Worm (Caenorhabditis elegans) whole organism, L3 larva: Measurements from ENCODE around the gene set-5.

ENCODE experiments used
- R02D3.7 ChIP-seq: fragments of 150-350 bp; optimal IDR thresholded peaks from 2 replicates; lab custom pipeline; 2014; ENCODE audit warnings: missing biosample characterization, missing genetic modification characterization
- ZK546.5 ChIP-seq: sonication (generic microtip); optimal IDR thresholded peaks from 2 replicates; lab custom pipeline; 2017; ENCODE audit warnings: missing biosample characterization, missing genetic modification characterization
- aly-2 ChIP-seq: fragments of 150-350 bp; optimal IDR thresholded peaks from 2 replicates; lab custom pipeline; 2014; ENCODE audit warnings: missing biosample characterization, missing genetic modification characterization
- ama-1 ChIP-seq: fragments of 150-350 bp; optimal IDR thresholded peaks from 2 replicates; lab custom pipeline; 2018
- ceh-16 ChIP-seq: sonication (generic microtip); optimal IDR thresholded peaks from 2 replicates; lab custom pipeline; 2017; ENCODE audit warnings: missing biosample characterization, missing genetic modification characterization
- ceh-28 ChIP-seq: fragments of 150-350 bp; optimal IDR thresholded peaks from 2 replicates; lab custom pipeline; 2014; ENCODE audit warnings: missing biosample characterization, missing genetic modification reagents, missing genetic modification characterization
- ceh-82 ChIP-seq: fragments of 150-350 bp; optimal IDR thresholded peaks from 2 replicates; lab custom pipeline; 2014; ENCODE audit warnings: missing biosample characterization, missing genetic modification characterization
- ceh-9 ChIP-seq: sonication (generic microtip); optimal IDR thresholded peaks from 2 replicates; lab custom pipeline; 2018; ENCODE audit warnings: missing biosample characterization, missing genetic modification characterization
- daf-12 ChIP-seq: fragments of 150-350 bp; optimal IDR thresholded peaks from 2 replicates; lab custom pipeline; 2014; ENCODE audit warnings: missing biosample characterization, missing genetic modification reagents, missing genetic modification characterization
- egl-27 ChIP-seq: sonication (generic microtip); optimal IDR thresholded peaks from 4 replicates; lab custom pipeline; 2017; ENCODE audit warnings: missing biosample characterization, missing genetic modification reagents, missing genetic modification characterization
- egl-5 ChIP-seq: fragments of 150-350 bp; optimal IDR thresholded peaks from 2 replicates; lab custom pipeline; 2017; ENCODE audit warnings: missing biosample characterization, missing genetic modification reagents, missing genetic modification characterization, inconsistent platforms
- elt-1 ChIP-seq: fragments of 150-350 bp; optimal IDR thresholded peaks from 2 replicates; lab custom pipeline; 2014; ENCODE audit warnings: missing biosample characterization, missing genetic modification characterization
- elt-2 ChIP-seq: sonication (generic microtip); optimal IDR thresholded peaks from 2 replicates; lab custom pipeline; 2016; ENCODE audit warnings: missing genetic modification reagents, mild to moderate bottlenecking, missing genetic modification characterization, missing compliant biosample characterization
- elt-3 ChIP-seq, 3 experiments: fragments of 150-350 bp in 1 of 3; sonication (generic microtip) in 2 of 3; optimal IDR thresholded peaks; 2 replicates in 2 of 3; 4 replicates in 1 of 3; lab custom pipeline; 2014 to 2017; ENCODE audit warnings: missing biosample characterization in 3 of 3, missing genetic modification characterization in 3 of 3
- eor-1 ChIP-seq, 2 experiments: fragments of 150-350 bp; optimal IDR thresholded peaks; 2 replicates each; lab custom pipeline; 2014 to 2018; ENCODE audit warnings: missing biosample characterization in 2 of 2, missing genetic modification characterization in 2 of 2
- fkh-10 ChIP-seq: sonication (generic microtip); optimal IDR thresholded peaks from 2 replicates; lab custom pipeline; 2017; ENCODE audit warnings: missing biosample characterization, missing genetic modification reagents, missing genetic modification characterization
- fkh-2 ChIP-seq: fragments of 150-350 bp; optimal IDR thresholded peaks from 2 replicates; lab custom pipeline; 2014; ENCODE audit warnings: missing biosample characterization, missing genetic modification reagents, missing genetic modification characterization
- fos-1 ChIP-seq: fragments of 150-350 bp; optimal IDR thresholded peaks from 2 replicates; lab custom pipeline; 2014; ENCODE audit warnings: missing biosample characterization, missing genetic modification characterization
- hmg-11 ChIP-seq: sonication (generic microtip); optimal IDR thresholded peaks from 2 replicates; lab custom pipeline; 2016; ENCODE audit warnings: missing genetic modification characterization, missing compliant biosample characterization
- jun-1 ChIP-seq: fragments of 150-350 bp; optimal IDR thresholded peaks from 2 replicates; lab custom pipeline; 2014; ENCODE audit warnings: missing biosample characterization, missing genetic modification reagents, missing genetic modification characterization
- lin-15B ChIP-seq: fragments of 150-350 bp; optimal IDR thresholded peaks from 2 replicates; lab custom pipeline; 2014; ENCODE audit warnings: missing biosample characterization, missing genetic modification characterization
- lin-39 ChIP-seq: fragments of 150-350 bp; optimal IDR thresholded peaks from 2 replicates; lab custom pipeline; 2018; ENCODE audit warnings: missing biosample characterization, missing genetic modification reagents, missing genetic modification characterization
- lsy-12 ChIP-seq: sonication (generic microtip); optimal IDR thresholded peaks from 2 replicates; lab custom pipeline; 2016; ENCODE audit warnings: mild to moderate bottlenecking, missing genetic modification characterization, missing compliant biosample characterization
- mdl-1 ChIP-seq: fragments of 150-350 bp; optimal IDR thresholded peaks from 2 replicates; lab custom pipeline; 2014; ENCODE audit warnings: missing biosample characterization, missing genetic modification characterization
- mml-1 ChIP-seq: fragments of 150-350 bp; sonication (generic microtip); optimal IDR thresholded peaks from 3 replicates; lab custom pipeline; 2014; ENCODE audit warnings: missing biosample characterization, missing genetic modification characterization
- nfya-1 ChIP-seq: sonication (generic microtip); optimal IDR thresholded peaks from 2 replicates; lab custom pipeline; 2017; ENCODE audit warnings: missing genetic modification characterization, mild to moderate bottlenecking, missing compliant biosample characterization, antibody characterized with exemption, moderate library complexity; ENCODE audit not compliant: insufficient read depth
- nhr-11 ChIP-seq: fragments of 150-350 bp; optimal IDR thresholded peaks from 2 replicates; lab custom pipeline; 2014; ENCODE audit warnings: missing biosample characterization, missing genetic modification characterization
- nhr-12 ChIP-seq: fragments of 150-350 bp; optimal IDR thresholded peaks from 2 replicates; lab custom pipeline; 2014; ENCODE audit warnings: missing biosample characterization, missing genetic modification characterization
- nhr-23 ChIP-seq: fragments of 150-350 bp; optimal IDR thresholded peaks from 2 replicates; lab custom pipeline; 2014; ENCODE audit warnings: missing biosample characterization, missing genetic modification reagents, missing genetic modification characterization
- nhr-237 ChIP-seq: fragments of 150-350 bp; optimal IDR thresholded peaks from 2 replicates; lab custom pipeline; 2014; ENCODE audit warnings: missing biosample characterization, missing genetic modification characterization
- nhr-25 ChIP-seq: sonication (generic microtip); optimal IDR thresholded peaks from 2 replicates; lab custom pipeline; 2017; ENCODE audit warnings: missing biosample characterization, missing genetic modification characterization
- nhr-28 ChIP-seq: fragments of 150-350 bp; optimal IDR thresholded peaks from 2 replicates; lab custom pipeline; 2014; ENCODE audit warnings: missing biosample characterization, missing genetic modification characterization
- nhr-43 ChIP-seq: sonication (generic microtip); optimal IDR thresholded peaks from 2 replicates; lab custom pipeline; 2016; ENCODE audit warnings: mild to moderate bottlenecking, missing genetic modification characterization, missing compliant biosample characterization; ENCODE audit not compliant: poor library complexity, severe bottlenecking
- nhr-67 ChIP-seq: fragments of 150-350 bp; optimal IDR thresholded peaks from 2 replicates; lab custom pipeline; 2014; ENCODE audit warnings: missing biosample characterization, missing genetic modification characterization
- nhr-76 ChIP-seq: fragments of 150-350 bp; sonication (generic microtip); optimal IDR thresholded peaks from 5 replicates; lab custom pipeline; 2014; ENCODE audit warnings: missing biosample characterization, missing genetic modification characterization
- nhr-77 ChIP-seq: fragments of 150-350 bp; optimal IDR thresholded peaks from 2 replicates; lab custom pipeline; 2014; ENCODE audit warnings: missing biosample characterization, missing genetic modification characterization
- pha-4 ChIP-seq: fragments of 150-350 bp; optimal IDR thresholded peaks from 2 replicates; lab custom pipeline; 2014; ENCODE audit warnings: missing biosample characterization, missing genetic modification reagents, missing genetic modification characterization
- pqm-1 ChIP-seq: fragments of 150-350 bp; optimal IDR thresholded peaks from 2 replicates; lab custom pipeline; 2017; ENCODE audit warnings: missing biosample characterization, missing genetic modification characterization, inconsistent platforms
- sea-2 ChIP-seq: fragments of 150-350 bp; sonication (generic microtip); optimal IDR thresholded peaks from 4 replicates; lab custom pipeline; 2014; ENCODE audit warnings: missing biosample characterization, missing genetic modification reagents, missing genetic modification characterization
- skn-1 ChIP-seq: fragments of 150-350 bp; optimal IDR thresholded peaks from 2 replicates; lab custom pipeline; 2014; ENCODE audit warnings: missing biosample characterization, missing genetic modification characterization
- snpc-4 ChIP-seq: fragments of 150-350 bp; optimal IDR thresholded peaks from 2 replicates; lab custom pipeline; 2014; ENCODE audit warnings: missing biosample characterization, missing genetic modification characterization
- tbx-2 ChIP-seq: sonication (generic microtip); optimal IDR thresholded peaks from 2 replicates; lab custom pipeline; 2016; ENCODE audit warnings: mild to moderate bottlenecking, missing genetic modification characterization, missing compliant biosample characterization
- unc-39 ChIP-seq: sonication (generic microtip); optimal IDR thresholded peaks from 4 replicates; lab custom pipeline; 2017; ENCODE audit warnings: missing biosample characterization, missing genetic modification characterization
- unc-62 ChIP-seq: fragments of 150-350 bp; sonication (generic microtip); optimal IDR thresholded peaks from 4 replicates; lab custom pipeline; 2014; ENCODE audit warnings: missing biosample characterization, missing genetic modification reagents, missing genetic modification characterization
- zag-1 ChIP-seq: fragments of 150-350 bp; optimal IDR thresholded peaks from 2 replicates; lab custom pipeline; 2014; ENCODE audit warnings: missing biosample characterization, missing genetic modification characterization
- ztf-11 ChIP-seq: fragments of 150-350 bp; optimal IDR thresholded peaks from 2 replicates; lab custom pipeline; 2014; ENCODE audit warnings: missing biosample characterization, missing genetic modification characterization
- ztf-4 ChIP-seq: fragments of 150-350 bp; optimal IDR thresholded peaks from 2 replicates; lab custom pipeline; 2014; ENCODE audit warnings: missing biosample characterization, missing genetic modification characterization

set-5 gene

ce11 chrV:14659595-14659994, 39.2 kb upstream of the set-5 start:
- TF ChIP-seq ztf-11 (no peak), tbx-2 (tag; lab: Kevin White, UChicago) (no peak), fkh-10 (GFP tag; lab: Kevin White, UChicago) (no peak), mdl-1 (tag; lab: Kevin White, UChicago) (no peak), zag-1 (tag; lab: Kevin White, UChicago) (no peak), egl-5 (tag; lab: Kevin White, UChicago) (no peak), ZK546.5 (tag; lab: Kevin White, UChicago) (no peak), sea-2 (GFP tag; lab: Kevin White, UChicago) (no peak), lin-15B (tag; lab: Kevin White, UChicago) (no peak), ama-1 (lab: Kevin White, UChicago) (no peak)

- TF ChIP-seq egl-27 (tag; lab: Kevin White, UChicago) (no peak), elt-2 (no peak), ZK546.5 (tag; lab: Kevin White, UChicago) (no peak), snpc-4 (no peak), unc-62 (GFP tag; lab: Kevin White, UChicago) (no peak), fkh-2 (tag; lab: Kevin White, UChicago) (no peak), R02D3.7 (peak; percentile 24), daf-12 (tag; lab: Kevin White, UChicago) (no peak), ceh-28 (tag; lab: Kevin White, UChicago) (no peak), ama-1 (lab: Kevin White, UChicago) (no peak), nhr-77 (no peak), skn-1 (tag; lab: Kevin White, UChicago) (no peak), jun-1 (tag; lab: Kevin White, UChicago) (no peak), elt-1 (tag; lab: Kevin White, UChicago) (no peak), lin-39 (no peak), aly-2 (tag; lab: Kevin White, UChicago) (no peak), nhr-76 (tag; lab: Kevin White, UChicago) (no peak), hmg-11 (no peak), zag-1 (tag; lab: Kevin White, UChicago) (no peak), pqm-1 (tag; lab: Kevin White, UChicago) (no peak), fos-1 (tag; lab: Kevin White, UChicago) (no peak), ztf-11 (no peak), nhr-43 (tag; lab: Kevin White, UChicago) (peak; percentile 90), ztf-4 (tag; lab: Kevin White, UChicago) (no peak), sea-2 (GFP tag; lab: Kevin White, UChicago) (no peak), nhr-237 (tag; lab: Kevin White, UChicago) (no peak), ceh-82 (no peak), ceh-9 (tag; lab: Kevin White, UChicago) (no peak), nhr-28 (no peak), nhr-25 (tag; lab: Kevin White, UChicago) (peak; percentile 82), ceh-16 (no peak), mml-1 (tag; lab: Kevin White, UChicago) (no peak), fkh-10 (GFP tag; lab: Kevin White, UChicago) (no peak), elt-3 (tag; optimal IDR thresholded peaks at IDR 0.05; lab: Kevin White, UChicago) (peak in 1 of 3 experiments; percentile 35), lin-15B (tag; lab: Kevin White, UChicago) (no peak), nhr-12 (no peak), nfya-1 (tag; lab: Kevin White, UChicago) (peak; percentile 20), tbx-2 (tag; lab: Kevin White, UChicago) (no peak), nhr-67 (tag; lab: Kevin White, UChicago) (no peak), nhr-23 (peak; percentile 74), nhr-11 (tag; lab: Kevin White, UChicago) (no peak), pha-4 (tag; lab: Kevin White, UChicago) (no peak), lsy-12 (tag; lab: Kevin White, UChicago) (peak; percentile 25), egl-5 (tag; lab: Kevin White, UChicago) (no peak), eor-1 (tag; optimal IDR thresholded peaks at IDR 0.05; lab: Kevin White, UChicago) (no peak), unc-39 (tag; lab: Kevin White, UChicago) (no peak), mdl-1 (tag; lab: Kevin White, UChicago) (peak; percentile 70)
Measured at ce11 chrV:14660608-14661355, 38.0 kb upstream of the set-5 start, which contains the start of gene srh-17. TSS of gene srh-17 (plus strand) at chrV:14661305.
